Worm (Caenorhabditis elegans): ENCODE data around the gene F15H10.10.

Gene F15H10.10

DNA sequence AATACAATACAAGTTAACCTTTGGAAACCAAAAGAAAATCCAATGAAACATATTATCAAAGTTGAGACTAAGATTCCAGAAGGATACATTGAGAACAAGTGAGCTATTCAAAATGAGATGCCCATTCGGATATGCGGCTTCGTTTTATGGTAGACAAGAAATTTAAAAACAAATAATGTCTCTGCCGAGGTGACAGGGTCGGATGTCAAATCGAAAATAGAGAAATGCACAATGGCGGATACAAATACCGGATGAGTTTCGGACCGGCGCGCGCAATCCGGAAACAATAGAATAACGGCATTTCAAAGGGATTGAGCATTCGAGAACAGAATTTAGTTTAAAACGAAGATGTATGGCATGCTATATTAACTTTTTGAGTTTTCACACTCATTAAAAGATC is 46.5 kb upstream of the F15H10.10 start, which contains the start of gene F22E12.3:
TSS of gene F22E12.3 (minus strand) at position 101 of the 400 bp plus-strand sequence.
- TF ChIP-seq unc-62 (GFP tag; optimal IDR thresholded peaks at IDR 0.05) (no peak), lin-13 (GFP tag; optimal IDR thresholded peaks at IDR 0.05) (no peak), fkh-8 (tag; optimal IDR thresholded peaks at IDR 0.05) (no peak), pax-3 (tag; optimal IDR thresholded peaks at IDR 0.05) (no peak), hlh-4 (tag; optimal IDR thresholded peaks at IDR 0.05) (no peak), grh-1 (GFP tag; IDR thresholded peaks at IDR 0.05) (no peak), skn-1 (tag; optimal IDR thresholded peaks at IDR 0.05) (no peak), xbp-1 (tag; optimal IDR thresholded peaks at IDR 0.05) (no peak), efl-3 (GFP tag; optimal IDR thresholded peaks at IDR 0.05) (no peak), egl-27 (tag; optimal IDR thresholded peaks at IDR 0.05) (no peak), nhr-47 (tag; optimal IDR thresholded peaks at IDR 0.05) (no peak), egl-13 (tag; optimal IDR thresholded peaks at IDR 0.05) (no peak), C16A3.4 (tag; optimal IDR thresholded peaks at IDR 0.05) (no peak), mef-2 (tag; optimal IDR thresholded peaks at IDR 0.05) (no peak), snu-23 (GFP tag; optimal IDR thresholded peaks at IDR 0.05) (no peak)

DNA sequence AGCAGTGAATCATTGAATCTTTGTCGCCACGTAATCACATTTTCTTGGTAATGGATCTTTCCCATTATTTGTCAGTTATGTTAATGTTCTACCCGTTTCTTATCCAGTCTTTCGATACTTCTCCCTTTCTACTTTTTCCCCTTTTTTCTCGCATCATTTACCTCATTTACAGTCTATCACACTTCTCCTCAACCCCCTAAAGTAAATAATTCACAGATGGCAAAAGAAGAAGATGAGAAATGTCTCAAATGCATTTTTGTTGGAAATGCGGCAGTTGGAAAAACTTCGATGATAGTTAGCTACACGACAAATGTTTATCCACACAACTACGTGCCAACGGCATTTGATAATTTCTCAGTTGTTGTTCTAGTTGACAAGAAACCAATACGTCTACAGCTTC is 45.2 kb upstream of the F15H10.10 start, which contains the start of gene chw-1:
TSS of gene chw-1 (plus strand) at position 217 of the 400 bp plus-strand sequence.
- TF ChIP-seq nhr-85 (tag), result peak; percentile 32
- no peak for TF ChIP-seq skn-1 (tag; optimal IDR thresholded peaks at IDR 0.05)

DNA sequence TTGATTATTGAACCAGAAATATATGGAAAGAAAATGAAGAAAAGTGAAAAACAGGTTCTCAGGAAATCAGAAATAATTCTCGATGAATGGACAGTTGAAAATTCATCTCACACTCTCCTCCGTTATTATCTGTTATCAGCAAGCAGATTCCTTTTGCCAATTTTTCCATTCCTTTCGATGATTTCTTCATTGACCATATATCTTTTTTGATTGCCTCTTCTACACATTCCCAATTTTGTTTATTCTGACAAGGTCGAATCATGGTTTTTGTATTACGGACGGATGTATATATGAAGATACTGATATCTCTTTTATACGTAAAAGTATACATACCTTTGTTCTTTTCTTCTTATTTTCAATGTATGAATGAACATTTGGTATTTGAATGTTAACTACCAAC is 43.9 kb upstream of the F15H10.10 start:
- no peak for TF ChIP-seq nhr-77 (tag; optimal IDR thresholded peaks at IDR 0.05)
- no peak for TF ChIP-seq jun-1 (tag; optimal IDR thresholded peaks at IDR 0.05)
- TF ChIP-seq lsy-2 (tag; optimal IDR thresholded peaks at IDR 0.05), result peak in 1 of 2 experiments; percentile 29
- TF ChIP-seq grh-1 (GFP tag; IDR thresholded peaks at IDR 0.05), result peak; percentile 24; the same call in 1 of the 2 replicates
- TF ChIP-seq nhr-71 (tag; optimal IDR thresholded peaks at IDR 0.05), result peak; percentile 37
- no peak for TF ChIP-seq fkh-8 (tag; optimal IDR thresholded peaks at IDR 0.05)
- TF ChIP-seq aly-2 (tag; optimal IDR thresholded peaks at IDR 0.05), result no peak
- TF ChIP-seq blmp-1 (tag; optimal IDR thresholded peaks at IDR 0.05), result peak; percentile 70
- TF ChIP-seq mef-2 (tag; optimal IDR thresholded peaks at IDR 0.05), result no peak
- TF ChIP-seq ceh-8 (GFP tag; optimal IDR thresholded peaks at IDR 0.05), result no peak
- TF ChIP-seq dsc-1 (tag; optimal IDR thresholded peaks at IDR 0.05), result no peak
- TF ChIP-seq nhr-47 (tag; optimal IDR thresholded peaks at IDR 0.05), result no peak
- no peak for TF ChIP-seq ceh-82 (tag; optimal IDR thresholded peaks at IDR 0.05)
- TF ChIP-seq alr-1 (tag; optimal IDR thresholded peaks at IDR 0.05; ENCODE audit: borderline replicate concordance), result no peak
- no peak for TF ChIP-seq pax-3 (tag; optimal IDR thresholded peaks at IDR 0.05)
- peak; percentile 90 for TF ChIP-seq nhr-85 (tag)
- TF ChIP-seq pag-3 (tag; optimal IDR thresholded peaks at IDR 0.05; ENCODE audit: borderline replicate concordance, insufficient read depth), result no peak
- no peak for TF ChIP-seq nhr-11 (tag; optimal IDR thresholded peaks at IDR 0.05)
- TF ChIP-seq lin-15B (tag; optimal IDR thresholded peaks at IDR 0.05), result no peak
- no peak for TF ChIP-seq aha-1 (tag; optimal IDR thresholded peaks at IDR 0.05)
- peak; percentile 74 for TF ChIP-seq lin-14 (GFP tag; optimal IDR thresholded peaks at IDR 0.05)
- TF ChIP-seq pqm-1 (tag; optimal IDR thresholded peaks at IDR 0.05), result no peak
- TF ChIP-seq irx-1 (tag; optimal IDR thresholded peaks at IDR 0.05), result no peak
- no peak for TF ChIP-seq lin-13 (GFP tag; optimal IDR thresholded peaks at IDR 0.05)
- TF ChIP-seq nhr-237 (tag; optimal IDR thresholded peaks at IDR 0.05), result no peak
- TF ChIP-seq ztf-11 (tag; optimal IDR thresholded peaks at IDR 0.05), result no peak
- TF ChIP-seq snu-23 (GFP tag; optimal IDR thresholded peaks at IDR 0.05), result peak; percentile 30
- TF ChIP-seq F16B12.6 (tag; optimal IDR thresholded peaks at IDR 0.05), result no peak
- TF ChIP-seq ceh-63 (GFP tag; optimal IDR thresholded peaks at IDR 0.05), result no peak
- TF ChIP-seq nhr-20 (tag; optimal IDR thresholded peaks at IDR 0.05), result peak; percentile 31
- TF ChIP-seq elt-3 (tag; optimal IDR thresholded peaks at IDR 0.05), result peak in 3 of 6 experiments; percentile 25 to 86 (median 69)
- TF ChIP-seq sox-4 (tag; optimal IDR thresholded peaks at IDR 0.05), result no peak
